Worm (Caenorhabditis elegans) whole organism, L1 larva: Measurements from ENCODE around the gene egl-5.

ENCODE experiments used
- C04F5.9 ChIP-seq: sonication (generic microtip); optimal IDR thresholded peaks from 2 replicates; lab custom pipeline; 2016; ENCODE audit warnings: missing genetic modification characterization, missing compliant biosample characterization
- C34B4.2 ChIP-seq: sonication (generic microtip); optimal IDR thresholded peaks from 2 replicates; lab custom pipeline; 2017; ENCODE audit warnings: mild to moderate bottlenecking, missing genetic modification characterization, missing compliant biosample characterization
- F16B12.6 ChIP-seq: fragments of 150-350 bp; optimal IDR thresholded peaks from 2 replicates; lab custom pipeline; 2014; ENCODE audit warnings: missing biosample characterization, missing genetic modification characterization
- Y116A8C.19 ChIP-seq: sonication (generic microtip); optimal IDR thresholded peaks from 2 replicates; lab custom pipeline; 2016; ENCODE audit warnings: missing compliant biosample characterization, missing genetic modification characterization, borderline replicate concordance
- aha-1 ChIP-seq: fragments of 150-350 bp; optimal IDR thresholded peaks from 2 replicates; lab custom pipeline; 2014; ENCODE audit warnings: missing biosample characterization, missing genetic modification characterization
- aly-2 ChIP-seq: fragments of 150-350 bp; optimal IDR thresholded peaks from 2 replicates; lab custom pipeline; 2014; ENCODE audit warnings: missing biosample characterization, missing genetic modification characterization
- blmp-1 ChIP-seq: fragments of 150-350 bp; optimal IDR thresholded peaks from 2 replicates; lab custom pipeline; 2014; ENCODE audit warnings: missing biosample characterization, missing genetic modification characterization
- ceh-82 ChIP-seq, 3 experiments: fragments of 150-350 bp in 1 of 3; sonication (generic microtip) in 2 of 3; optimal IDR thresholded peaks; 2 replicates each; lab custom pipeline; 2014 to 2017; ENCODE audit warnings: missing biosample characterization in 3 of 3, missing genetic modification characterization in 3 of 3
- ceh-88 ChIP-seq: fragments of 200-800 bp; sonication (Bioruptor generic); IDR thresholded peaks from 2 replicates; pipeline ENCODE4 v1.3.6; 2022; ENCODE audit warnings: missing genetic modification characterization, missing compliant biosample characterization
- dpl-1 ChIP-seq, 3 experiments: fragments of 150-350 bp in 2 of 3; sonication (generic microtip) in 1 of 3; optimal IDR thresholded peaks; 2 replicates each; lab custom pipeline; 2014 to 2017; ENCODE audit warnings: missing biosample characterization in 3 of 3, missing genetic modification characterization in 3 of 3, missing genetic modification reagents in 3 of 3
- efl-3 ChIP-seq: fragments of 200-800 bp; sonication (Bioruptor generic); optimal IDR thresholded peaks from 2 replicates; lab custom pipeline; 2018; ENCODE audit warnings: mild to moderate bottlenecking, missing genetic modification characterization, missing compliant biosample characterization
- ets-5 ChIP-seq: fragments of 200-800 bp; sonication (Bioruptor generic); IDR thresholded peaks from 2 replicates; pipeline ENCODE4 v1.3.6; 2022; ENCODE audit warnings: missing genetic modification characterization, missing compliant biosample characterization
- fkh-10 ChIP-seq: sonication (generic microtip); optimal IDR thresholded peaks from 2 replicates; lab custom pipeline; 2017; ENCODE audit warnings: missing biosample characterization, missing genetic modification reagents, missing genetic modification characterization
- fkh-8 ChIP-seq: sonication (generic microtip); optimal IDR thresholded peaks from 2 replicates; lab custom pipeline; 2016; ENCODE audit warnings: mild to moderate bottlenecking, missing genetic modification characterization, missing compliant biosample characterization
- fos-1 ChIP-seq: fragments of 150-350 bp; optimal IDR thresholded peaks from 2 replicates; lab custom pipeline; 2014; ENCODE audit warnings: missing biosample characterization, missing genetic modification characterization
- grh-1 ChIP-seq: fragments of 200-800 bp; sonication (Bioruptor generic); IDR thresholded peaks from 2 replicates; pipeline ENCODE4 v1.3.6; 2022; ENCODE audit warnings: missing genetic modification reagents, missing genetic modification characterization, missing compliant biosample characterization
- hlh-4 ChIP-seq: sonication (generic microtip); optimal IDR thresholded peaks from 2 replicates; lab custom pipeline; 2016; ENCODE audit warnings: mild to moderate bottlenecking, missing genetic modification characterization, missing compliant biosample characterization
- irx-1 ChIP-seq: sonication (generic microtip); optimal IDR thresholded peaks from 2 replicates; lab custom pipeline; 2016; ENCODE audit warnings: missing genetic modification characterization, missing compliant biosample characterization
- isw-1 ChIP-seq: fragments of 200-800 bp; sonication (Bioruptor generic); IDR thresholded peaks from 2 replicates; pipeline ENCODE4 v1.3.6; 2022; ENCODE audit warnings: missing genetic modification characterization, missing compliant biosample characterization
- lin-13 ChIP-seq: fragments of 150-350 bp; optimal IDR thresholded peaks from 2 replicates; lab custom pipeline; 2014; ENCODE audit warnings: missing biosample characterization, missing genetic modification reagents, missing genetic modification characterization
- lin-15B ChIP-seq: fragments of 150-350 bp; sonication (generic microtip); optimal IDR thresholded peaks from 3 replicates; lab custom pipeline; 2014; ENCODE audit warnings: missing biosample characterization, missing genetic modification characterization
- lin-35 ChIP-seq, 2 experiments: fragments of 150-350 bp; optimal IDR thresholded peaks; 2 replicates each; lab custom pipeline; 2014; ENCODE audit warnings: missing biosample characterization in 2 of 2, missing genetic modification characterization in 2 of 2, missing genetic modification reagents in 2 of 2
- lir-3 ChIP-seq: sonication (generic microtip); optimal IDR thresholded peaks from 2 replicates; lab custom pipeline; 2016; ENCODE audit warnings: mild to moderate bottlenecking, missing genetic modification characterization, moderate library complexity, missing compliant biosample characterization; ENCODE audit not compliant: poor library complexity
- lsy-2 ChIP-seq, 2 experiments: fragments of 150-350 bp; optimal IDR thresholded peaks; 2 replicates each; lab custom pipeline; 2014; ENCODE audit warnings: missing biosample characterization in 2 of 2, missing genetic modification characterization in 2 of 2
- mab-9 ChIP-seq: fragments of 200-800 bp; sonication (Bioruptor generic); IDR thresholded peaks from 2 replicates; pipeline ENCODE4 v1.3.6; 2022; ENCODE audit warnings: missing genetic modification reagents, missing genetic modification characterization, missing compliant biosample characterization
- mdl-1 ChIP-seq, 2 experiments: fragments of 150-350 bp; optimal IDR thresholded peaks; 2 replicates each; lab custom pipeline; 2014 to 2017; ENCODE audit warnings: missing biosample characterization in 2 of 2, missing genetic modification characterization in 2 of 2, inconsistent platforms in 1 of 2
- mef-2 ChIP-seq: fragments of 150-350 bp; optimal IDR thresholded peaks from 2 replicates; lab custom pipeline; 2014; ENCODE audit warnings: missing biosample characterization, missing genetic modification characterization
- mep-1 ChIP-seq: fragments of 150-350 bp; optimal IDR thresholded peaks from 2 replicates; lab custom pipeline; 2014; ENCODE audit warnings: missing biosample characterization, missing genetic modification characterization
- nhr-12 ChIP-seq: sonication (generic microtip); optimal IDR thresholded peaks from 2 replicates; lab custom pipeline; 2017; ENCODE audit warnings: missing biosample characterization, missing genetic modification characterization
- nhr-20 ChIP-seq: sonication (generic microtip); optimal IDR thresholded peaks from 2 replicates; lab custom pipeline; 2016; ENCODE audit warnings: mild to moderate bottlenecking, missing genetic modification characterization, missing compliant biosample characterization
- nhr-237 ChIP-seq: fragments of 150-350 bp; optimal IDR thresholded peaks from 2 replicates; lab custom pipeline; 2014; ENCODE audit warnings: missing biosample characterization, missing genetic modification characterization
- nhr-47 ChIP-seq: sonication (generic microtip); optimal IDR thresholded peaks from 2 replicates; lab custom pipeline; 2016; ENCODE audit warnings: mild to moderate bottlenecking, missing genetic modification characterization, moderate library complexity, missing compliant biosample characterization
- nhr-71 ChIP-seq: sonication (generic microtip); optimal IDR thresholded peaks from 2 replicates; lab custom pipeline; 2016; ENCODE audit warnings: mild to moderate bottlenecking, missing genetic modification characterization, moderate library complexity, missing compliant biosample characterization
- nhr-76 ChIP-seq: sonication (generic microtip); optimal IDR thresholded peaks from 2 replicates; lab custom pipeline; 2017; ENCODE audit warnings: missing biosample characterization, missing genetic modification characterization
- nhr-77 ChIP-seq: fragments of 150-350 bp; optimal IDR thresholded peaks from 2 replicates; lab custom pipeline; 2014; ENCODE audit warnings: missing biosample characterization, missing genetic modification characterization
- nhr-84 ChIP-seq: sonication (generic microtip); optimal IDR thresholded peaks from 2 replicates; lab custom pipeline; 2017; ENCODE audit warnings: missing biosample characterization, missing genetic modification characterization
- pqm-1 ChIP-seq: sonication (generic microtip); optimal IDR thresholded peaks from 3 replicates; lab custom pipeline; 2017; ENCODE audit warnings: missing biosample characterization, missing genetic modification characterization
- skn-1 ChIP-seq: fragments of 150-350 bp; optimal IDR thresholded peaks from 2 replicates; lab custom pipeline; 2014; ENCODE audit warnings: missing biosample characterization, missing genetic modification characterization
- snpc-4 ChIP-seq: fragments of 150-350 bp; optimal IDR thresholded peaks from 2 replicates; lab custom pipeline; 2014; ENCODE audit warnings: missing biosample characterization, missing genetic modification characterization
- snu-23 ChIP-seq: sonication (generic microtip); optimal IDR thresholded peaks from 2 replicates; lab custom pipeline; 2016; ENCODE audit warnings: missing genetic modification characterization, missing compliant biosample characterization
- sptf-1 ChIP-seq: fragments of 150-350 bp; optimal IDR thresholded peaks from 2 replicates; lab custom pipeline; 2014; ENCODE audit warnings: missing biosample characterization, missing genetic modification characterization
- sup-37 ChIP-seq: fragments of 200-800 bp; sonication (Bioruptor generic); optimal IDR thresholded peaks from 2 replicates; lab custom pipeline; 2018; ENCODE audit warnings: mild to moderate bottlenecking, missing genetic modification characterization, missing compliant biosample characterization
- swsn-7 ChIP-seq: sonication (generic microtip); optimal IDR thresholded peaks from 2 replicates; lab custom pipeline; 2016; ENCODE audit warnings: missing genetic modification characterization, missing compliant biosample characterization
- unc-130 ChIP-seq: fragments of 150-350 bp; optimal IDR thresholded peaks from 2 replicates; lab custom pipeline; 2017; ENCODE audit warnings: missing biosample characterization, missing genetic modification characterization, inconsistent platforms
- unc-86 ChIP-seq: sonication (generic microtip); optimal IDR thresholded peaks from 2 replicates; lab custom pipeline; 2016; ENCODE audit warnings: missing genetic modification characterization, missing compliant biosample characterization
- vab-15 ChIP-seq: sonication (generic microtip); optimal IDR thresholded peaks from 2 replicates; lab custom pipeline; 2017; ENCODE audit warnings: missing genotype, mild to moderate bottlenecking, missing genetic modification characterization, missing compliant biosample characterization
- zip-4 ChIP-seq: fragments of 200-800 bp; sonication (Bioruptor generic); optimal IDR thresholded peaks from 2 replicates; lab custom pipeline; 2018; ENCODE audit warnings: mild to moderate bottlenecking, missing genetic modification characterization, moderate library complexity, missing compliant biosample characterization

The egl-5 gene

ce11 chrIII:7765974-7766373 is 48.2 kb upstream of the egl-5 start, which contains the start of gene ZK686.2 (continued):
- TF ChIP-seq aha-1 (tag; lab: Kevin White, UChicago) = no peak
- no peak for TF ChIP-seq ceh-88
- TF ChIP-seq lin-15B (tag; lab: Kevin White, UChicago) = peak; percentile 27
- no peak for TF ChIP-seq unc-130 (tag; lab: Kevin White, UChicago)
- TF ChIP-seq skn-1 (tag; lab: Kevin White, UChicago) = peak; percentile 11
- TF ChIP-seq snu-23 (GFP tag; lab: Kevin White, UChicago) = no peak
- no peak for TF ChIP-seq aly-2 (tag; lab: Kevin White, UChicago)
- peak; percentile 33 for TF ChIP-seq swsn-7 (tag; lab: Kevin White, UChicago)
- TF ChIP-seq isw-1 (GFP tag; lab: Robert Waterston, UW) = peak; percentile 10; the same call in 1 of the 2 replicates
- TF ChIP-seq lin-13 = no peak
- peak; percentile 48 for TF ChIP-seq nhr-71
- TF ChIP-seq lsy-2 (tag; optimal IDR thresholded peaks at IDR 0.05; lab: Kevin White, UChicago) = peak; percentile 68 to 80
- TF ChIP-seq Y116A8C.19 (tag; lab: Kevin White, UChicago) = no peak
- peak in 2 of 3 experiments; percentile 19 to 61 for TF ChIP-seq dpl-1 (GFP tag; optimal IDR thresholded peaks at IDR 0.05; lab: Kevin White, UChicago)
- peak; percentile 16 to 37 for TF ChIP-seq lin-35 (GFP tag; optimal IDR thresholded peaks at IDR 0.05; lab: Kevin White, UChicago)
- TF ChIP-seq fkh-8 (tag; lab: Kevin White, UChicago) = no peak
- TF ChIP-seq efl-3 (GFP tag; lab: Kevin White, UChicago) = no peak
- peak; percentile 28 for TF ChIP-seq nhr-20 (tag; lab: Kevin White, UChicago)
- TF ChIP-seq grh-1 (GFP tag; lab: Robert Waterston, UW) = no peak
- no peak for TF ChIP-seq irx-1
- peak; percentile 42 for TF ChIP-seq blmp-1 (tag; lab: Kevin White, UChicago)

DNA sequence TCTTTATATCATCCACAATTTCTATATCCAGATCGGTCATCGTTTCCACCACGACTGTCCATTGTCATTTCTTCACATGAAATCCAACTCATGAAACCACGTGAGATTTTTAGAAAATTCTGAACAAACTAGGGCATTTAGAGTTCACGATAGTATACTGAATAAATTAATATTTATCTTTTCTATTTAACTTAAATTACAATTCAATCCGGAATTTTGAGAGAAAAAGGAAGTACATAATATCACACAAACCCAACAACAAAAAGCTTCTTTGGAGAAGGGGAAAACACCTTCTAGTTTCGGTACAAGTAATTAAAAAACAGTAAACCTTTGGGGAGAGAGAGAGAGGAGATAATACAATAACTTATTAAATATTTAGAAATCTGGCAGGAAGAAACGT is 46.8 kb upstream of the egl-5 start, which contains the start of gene ZK686.5:
Gene ZK686.5, minus strand, starts transcription at position 101 of the 400 bp plus-strand sequence.
- TF ChIP-seq isw-1 (GFP tag; lab: Robert Waterston, UW) (no peak), mef-2 (tag; lab: Kevin White, UChicago) (no peak), nhr-84 (no peak), lir-3 (tag; lab: Kevin White, UChicago) (no peak), lin-13 (no peak), ceh-82 (tag; optimal IDR thresholded peaks at IDR 0.05; lab: Kevin White, UChicago) (no peak), fkh-10 (no peak), nhr-237 (tag; lab: Kevin White, UChicago) (no peak), F16B12.6 (no peak), hlh-4 (tag; lab: Kevin White, UChicago) (no peak), lin-35 (GFP tag; optimal IDR thresholded peaks at IDR 0.05; lab: Kevin White, UChicago) (no peak), nhr-47 (no peak), snpc-4 (tag; lab: Kevin White, UChicago) (no peak), ets-5 (GFP tag; lab: Robert Waterston, UW) (no peak), nhr-20 (tag; lab: Kevin White, UChicago) (no peak), aha-1 (tag; lab: Kevin White, UChicago) (no peak), nhr-12 (no peak), mep-1 (tag; lab: Kevin White, UChicago) (no peak), nhr-76 (no peak)

DNA sequence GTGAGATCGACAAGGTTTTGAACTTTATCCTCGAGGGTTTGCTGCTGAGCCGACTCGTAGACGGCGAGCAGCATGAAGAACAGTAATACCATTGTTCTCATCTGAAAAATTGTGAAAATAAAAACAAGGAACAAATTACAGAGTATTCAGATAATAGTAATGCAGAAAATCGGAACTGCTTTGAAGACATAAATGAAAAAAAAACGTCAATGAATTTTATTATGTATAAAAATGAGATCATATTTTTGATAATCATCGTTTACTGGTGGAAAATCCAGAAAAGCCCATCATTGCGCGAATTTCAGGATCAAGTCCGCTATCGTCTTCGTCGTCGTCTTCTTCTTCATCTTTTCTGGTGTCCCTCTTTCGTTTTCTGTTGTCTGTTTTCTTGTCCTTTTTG is 45.2 kb upstream of the egl-5 start, which contains the start of gene ZK686.3:
Gene ZK686.3, minus strand, starts transcription at position 101 of the 400 bp plus-strand sequence.
- TF ChIP-seq swsn-7 (tag; lab: Kevin White, UChicago) = no peak
- TF ChIP-seq ceh-82 (tag; optimal IDR thresholded peaks at IDR 0.05; lab: Kevin White, UChicago) = no peak
- no peak for TF ChIP-seq nhr-84
- no peak for TF ChIP-seq mdl-1 (tag; optimal IDR thresholded peaks at IDR 0.05; lab: Kevin White, UChicago)

DNA sequence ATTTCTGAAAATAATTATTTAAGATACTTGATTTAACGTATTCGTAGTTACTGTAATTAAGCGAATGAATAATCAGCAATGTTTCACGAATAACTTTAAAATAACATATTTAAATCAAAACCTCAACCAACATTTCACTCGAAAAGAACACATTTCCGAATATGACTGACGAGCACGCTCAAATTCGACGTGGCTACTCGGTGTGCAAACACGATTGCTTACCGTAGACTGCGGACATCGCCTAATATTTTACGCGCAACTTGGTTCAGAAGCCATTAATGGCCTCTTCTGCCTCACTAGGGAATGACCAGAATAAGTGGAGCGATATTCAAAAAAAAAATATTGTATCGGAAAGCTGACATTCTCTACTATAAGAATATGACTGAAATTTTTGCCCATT is 44.2 kb upstream of the egl-5 start, which contains the start of gene snu-23:
Gene snu-23, minus strand, starts transcription at position 156 of the 400 bp plus-strand sequence.
- TF ChIP-seq sptf-1 (tag; lab: Kevin White, UChicago) = no peak
- no peak for TF ChIP-seq vab-15 (tag; lab: Kevin White, UChicago)
- no peak for TF ChIP-seq C04F5.9 (tag; lab: Kevin White, UChicago)
- peak; percentile 35 for TF ChIP-seq unc-130 (tag; lab: Kevin White, UChicago)
- TF ChIP-seq dpl-1 (GFP tag; optimal IDR thresholded peaks at IDR 0.05; lab: Kevin White, UChicago) = peak; percentile 10 to 48 (median 17)
- TF ChIP-seq lsy-2 (tag; optimal IDR thresholded peaks at IDR 0.05; lab: Kevin White, UChicago) = peak; percentile 84 to 97
- no peak for TF ChIP-seq mab-9 (GFP tag; lab: Robert Waterston, UW)
- no peak for TF ChIP-seq irx-1
- TF ChIP-seq lin-13 = no peak
- no peak for TF ChIP-seq unc-86 (tag; lab: Kevin White, UChicago)
- TF ChIP-seq C34B4.2 = no peak
- TF ChIP-seq isw-1 (GFP tag; lab: Robert Waterston, UW) = no peak
- TF ChIP-seq fkh-8 (tag; lab: Kevin White, UChicago) = no peak
- TF ChIP-seq fos-1 = no peak
- no peak for TF ChIP-seq sup-37
- TF ChIP-seq zip-4 = no peak
- TF ChIP-seq snpc-4 (tag; lab: Kevin White, UChicago) = no peak
- no peak for TF ChIP-seq pqm-1 (tag; lab: Kevin White, UChicago)
- no peak for TF ChIP-seq nhr-77 (tag; lab: Kevin White, UChicago)
- TF ChIP-seq hlh-4 (tag; lab: Kevin White, UChicago) = no peak
- no peak for TF ChIP-seq Y116A8C.19 (tag; lab: Kevin White, UChicago)
